Fruit fly (Drosophila melanogaster): ENCODE measurements around the gene CG13631.

DNA sequence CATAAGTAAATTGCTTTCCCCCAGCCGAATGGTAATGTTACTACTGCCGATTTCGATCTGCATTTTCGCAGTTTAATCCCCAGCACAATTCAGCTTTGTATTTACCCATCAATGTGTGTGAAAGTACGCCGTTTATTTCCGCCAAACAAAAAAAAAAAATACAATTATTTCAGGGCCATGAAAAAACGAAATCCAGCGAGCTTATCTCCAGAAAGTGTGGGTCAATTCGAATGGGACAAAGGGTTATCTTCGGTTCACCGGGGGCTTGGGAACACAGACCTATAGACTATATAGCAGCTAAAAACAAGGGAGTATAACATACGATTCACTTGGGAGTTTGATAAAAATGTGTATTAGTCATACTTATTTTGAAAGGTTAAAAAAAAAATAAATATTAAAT, 42.1 kb upstream of the CG13631 start:
- TF ChIP-seq CG7045 (GFP tag; optimal IDR thresholded peaks at IDR 0.05) = no peak
- TF ChIP-seq Clk (GFP tag; optimal IDR thresholded peaks at IDR 0.05) = no peak
- no peak for TF ChIP-seq CG33017 (tag; optimal IDR thresholded peaks at IDR 0.05)

All from whole organism, adult.